Fruit fly (Drosophila melanogaster) whole organism, pupa: ENCODE measurements around the gene Jhbp2.

Experiments
- CG10348 ChIP-seq: fragments of 200-800 bp; sonication (Bioruptor generic); IDR thresholded peaks from 2 replicates; pipeline ENCODE4 v1.3.6; 2022; ENCODE audit warnings: missing biosample characterization, missing genetic modification characterization
- CG13204 ChIP-seq: fragments of 200-800 bp; sonication (Bioruptor generic); optimal IDR thresholded peaks from 2 replicates; lab custom pipeline; 2018; ENCODE audit warnings: missing biosample characterization, mild to moderate bottlenecking, missing genetic modification characterization, moderate library complexity
- CG14655 ChIP-seq: fragments of 200-800 bp; sonication (Bioruptor generic); optimal IDR thresholded peaks from 3 replicates; lab custom pipeline; 2017; ENCODE audit warnings: mild to moderate bottlenecking, missing biosample characterization, missing genetic modification reagents, missing genetic modification characterization
- CG15710 ChIP-seq: fragments of 200-800 bp; sonication (Bioruptor generic); optimal IDR thresholded peaks from 2 replicates; lab custom pipeline; 2018; ENCODE audit warnings: missing biosample characterization, mild to moderate bottlenecking, missing genetic modification characterization, moderate library complexity
- CG17806 ChIP-seq: fragments of 200-800 bp; sonication (Bioruptor generic); optimal IDR thresholded peaks from 2 replicates; lab custom pipeline; 2018; ENCODE audit warnings: missing biosample characterization, mild to moderate bottlenecking, missing genetic modification characterization, moderate library complexity
- CG32121 ChIP-seq: fragments of 200-800 bp; sonication (Bioruptor generic); IDR thresholded peaks from 2 replicates; pipeline ENCODE4 v1.3.6; 2022; ENCODE audit warnings: missing biosample characterization, missing genetic modification characterization
- CG34367 ChIP-seq: fragments of 200-800 bp; sonication (Bioruptor generic); optimal IDR thresholded peaks from 2 replicates; lab custom pipeline; 2018; ENCODE audit warnings: missing biosample characterization, mild to moderate bottlenecking, missing genetic modification characterization
- CG4496 ChIP-seq: fragments of 200-800 bp; sonication (Bioruptor generic); IDR thresholded peaks from 3 replicates; pipeline ENCODE4 v1.3.6; 2022; ENCODE audit warnings: missing biosample characterization, missing genetic modification characterization
- CG8159 ChIP-seq: fragments of 200-800 bp; sonication (Bioruptor generic); optimal IDR thresholded peaks from 3 replicates; lab custom pipeline; 2018; ENCODE audit warnings: missing biosample characterization, mild to moderate bottlenecking, missing genetic modification characterization, moderate library complexity
- CG8301 ChIP-seq: fragments of 200-800 bp; sonication (Bioruptor generic); optimal IDR thresholded peaks from 2 replicates; lab custom pipeline; 2018; ENCODE audit warnings: missing biosample characterization, mild to moderate bottlenecking, missing genetic modification characterization
- D1 ChIP-seq: fragments of 200-800 bp; sonication (Bioruptor generic); optimal IDR thresholded peaks from 2 replicates; lab custom pipeline; 2018; ENCODE audit warnings: missing biosample characterization, mild to moderate bottlenecking, missing genetic modification characterization, moderate library complexity
- EcR ChIP-seq: fragments of 200-800 bp; sonication (Bioruptor generic); optimal IDR thresholded peaks from 3 replicates; lab custom pipeline; 2019; ENCODE audit warnings: missing biosample characterization, missing genetic modification characterization, mild to moderate bottlenecking, moderate library complexity, missing genetic modification reagents
- Ets98B ChIP-seq: fragments of 200-800 bp; sonication (Bioruptor generic); IDR thresholded peaks from 2 replicates; pipeline ENCODE4 v1.3.6; 2022; ENCODE audit warnings: missing biosample characterization, missing genetic modification characterization
- Pif1A ChIP-seq: fragments of 200-800 bp; sonication (Bioruptor generic); optimal IDR thresholded peaks from 3 replicates; lab custom pipeline; 2016; ENCODE audit warnings: missing biosample characterization, missing genetic modification characterization
- Pif1B ChIP-seq: fragments of 200-800 bp; sonication (Bioruptor generic); optimal IDR thresholded peaks from 3 replicates; lab custom pipeline; 2016; ENCODE audit warnings: missing biosample characterization, missing genetic modification characterization
- Snoo ChIP-seq: fragments of 200-800 bp; sonication (Bioruptor generic); optimal IDR thresholded peaks from 3 replicates; lab custom pipeline; 2017; ENCODE audit warnings: missing biosample characterization, mild to moderate bottlenecking, missing genetic modification characterization, inconsistent platforms
- fd96Ca ChIP-seq: fragments of 200-800 bp; sonication (Bioruptor generic); IDR thresholded peaks from 3 replicates; pipeline ENCODE4 v1.3.6; 2022; ENCODE audit warnings: missing biosample characterization, missing genetic modification characterization
- gl ChIP-seq: fragments of 200-800 bp; sonication (Bioruptor generic); optimal IDR thresholded peaks from 2 replicates; lab custom pipeline; 2018; ENCODE audit warnings: missing biosample characterization, mild to moderate bottlenecking, missing genetic modification characterization
- rn ChIP-seq: fragments of 200-800 bp; sonication (Bioruptor generic); IDR thresholded peaks from 2 replicates; pipeline ENCODE4 v1.3.6; 2022; ENCODE audit warnings: missing biosample characterization, missing genetic modification characterization

Gene Jhbp2

dm6 chr3R:4972961-4973595 lies 11.9 kb upstream of the Jhbp2 start:
- no peak for TF ChIP-seq CG32121 (GFP tag; lab: Robert Waterston, UW)
- no peak for TF ChIP-seq rn
- no peak for TF ChIP-seq CG8159 (tag; lab: Kevin White, UChicago)
- no peak for TF ChIP-seq CG10348
- no peak for TF ChIP-seq gl
- TF ChIP-seq Ets98B (GFP tag; lab: Robert Waterston, UW) = no peak
- TF ChIP-seq Pif1A (GFP tag; lab: Kevin White, UChicago) = no peak
- no peak for TF ChIP-seq Snoo (tag; lab: Kevin White, UChicago)
- no peak for TF ChIP-seq CG17806 (tag; lab: Kevin White, UChicago)
- no peak for TF ChIP-seq CG15710 (tag; lab: Kevin White, UChicago)
- no peak for TF ChIP-seq D1 (tag; lab: Kevin White, UChicago)
- TF ChIP-seq CG14655 (GFP tag; lab: Kevin White, UChicago) = no peak
- no peak for TF ChIP-seq fd96Ca (GFP tag; lab: Robert Waterston, UW)
- no peak for TF ChIP-seq EcR (GFP tag; lab: Kevin White, UChicago)
- TF ChIP-seq CG34367 = no peak
- no peak for TF ChIP-seq CG4496 (GFP tag; lab: Robert Waterston, UW)
- TF ChIP-seq CG13204 (GFP tag; lab: Kevin White, UChicago) = no peak
- no peak for TF ChIP-seq CG8301 (tag; lab: Kevin White, UChicago)
- TF ChIP-seq, all 21 proteins: peak for 0

- TF ChIP-seq CG8159 (tag; lab: Kevin White, UChicago) (no peak), rn (no peak), D1 (tag; lab: Kevin White, UChicago) (peak; percentile 79), CG15710 (tag; lab: Kevin White, UChicago) (no peak), CG8301 (tag; lab: Kevin White, UChicago) (no peak), EcR (GFP tag; lab: Kevin White, UChicago) (peak; percentile 10), CG34367 (no peak), CG17806 (tag; lab: Kevin White, UChicago) (no peak), CG32121 (GFP tag; lab: Robert Waterston, UW) (no peak)
Observed at dm6 chr3R:4970415-4971140, 9.4 kb upstream of the Jhbp2 start.

dm6 chr3R:4969199-4969778 lies 8.1 kb upstream of the Jhbp2 start:
- TF ChIP-seq rn = no peak
- no peak for TF ChIP-seq CG8159 (tag; lab: Kevin White, UChicago)
- TF ChIP-seq CG14655 (GFP tag; lab: Kevin White, UChicago) = no peak
- TF ChIP-seq CG34367 = no peak
- TF ChIP-seq CG8301 (tag; lab: Kevin White, UChicago) = no peak
- TF ChIP-seq Pif1A (GFP tag; lab: Kevin White, UChicago) = no peak
- TF ChIP-seq CG15710 (tag; lab: Kevin White, UChicago) = no peak

- TF ChIP-seq Pif1B (GFP tag; lab: Kevin White, UChicago) (peak; percentile 34), CG8301 (tag; lab: Kevin White, UChicago) (peak; percentile 46), CG14655 (GFP tag; lab: Kevin White, UChicago) (peak; percentile 45), CG10348 (no peak), CG8159 (tag; lab: Kevin White, UChicago) (peak; percentile 25), Pif1A (GFP tag; lab: Kevin White, UChicago) (peak; percentile 39), CG4496 (GFP tag; lab: Robert Waterston, UW) (peak; percentile 62; the same call in 2 of the 3 replicates), gl (no peak), Ets98B (GFP tag; lab: Robert Waterston, UW) (peak; percentile 46)
- TF ChIP-seq, all 21 proteins: peak for 7
Observed at dm6 chr3R:4967281-4967680, 6.1 kb upstream of the Jhbp2 start.

dm6 chr3R:4966246-4966937 lies 5.2 kb upstream of the Jhbp2 start:
- TF ChIP-seq fd96Ca (GFP tag; lab: Robert Waterston, UW) = no peak
- TF ChIP-seq CG13204 (GFP tag; lab: Kevin White, UChicago) = peak; percentile 35
- TF ChIP-seq EcR (GFP tag; lab: Kevin White, UChicago) = peak; percentile 94

- TF ChIP-seq EcR (GFP tag; lab: Kevin White, UChicago) = no peak
- TF ChIP-seq CG10348 = no peak
- TF ChIP-seq CG14655 (GFP tag; lab: Kevin White, UChicago) = no peak
- no peak for TF ChIP-seq CG34367
- TF ChIP-seq fd96Ca (GFP tag; lab: Robert Waterston, UW) = no peak
- no peak for TF ChIP-seq Ets98B (GFP tag; lab: Robert Waterston, UW)
- TF ChIP-seq CG8159 (tag; lab: Kevin White, UChicago) = no peak
Observed at dm6 chr3R:4965145-4965544, 4.0 kb upstream of the Jhbp2 start, which contains the start of gene Jhbp1. Jhbp1 (plus strand) TSS chr3R:4965445.
